Worm (Caenorhabditis elegans) whole organism, mixed stage, embryonic: ENCODE results near the gene pygo-1.

ENCODE experiments used
- bed-3 ChIP-seq: fragments of 200-800 bp; sonication (Bioruptor generic); optimal IDR thresholded peaks from 3 replicates; lab custom pipeline; 2018; ENCODE audit warnings: mild to moderate bottlenecking, missing genetic modification characterization, moderate library complexity, missing compliant biosample characterization
- ces-1 ChIP-seq: fragments of 150-350 bp; optimal IDR thresholded peaks from 2 replicates; lab custom pipeline; 2014; ENCODE audit warnings: missing biosample characterization, missing genetic modification reagents, missing genetic modification characterization
- elt-1 ChIP-seq: sonication (generic microtip); optimal IDR thresholded peaks from 2 replicates; lab custom pipeline; 2017; ENCODE audit warnings: missing genetic modification characterization, mild to moderate bottlenecking, missing compliant biosample characterization, antibody characterized with exemption, moderate library complexity, borderline replicate concordance; ENCODE audit not compliant: insufficient read depth
- nhr-12 ChIP-seq: fragments of 150-350 bp; optimal IDR thresholded peaks from 2 replicates; lab custom pipeline; 2014; ENCODE audit warnings: missing biosample characterization, missing genetic modification characterization
- nhr-2 ChIP-seq: fragments of 150-350 bp; optimal IDR thresholded peaks from 2 replicates; lab custom pipeline; 2014; ENCODE audit warnings: missing biosample characterization, missing genetic modification characterization
- nhr-76 ChIP-seq: sonication (generic microtip); optimal IDR thresholded peaks from 2 replicates; lab custom pipeline; 2017; ENCODE audit warnings: missing biosample characterization, missing genetic modification characterization
- unc-39 ChIP-seq: fragments of 150-350 bp; optimal IDR thresholded peaks from 2 replicates; lab custom pipeline; 2014; ENCODE audit warnings: missing biosample characterization, missing genetic modification characterization

DNA sequence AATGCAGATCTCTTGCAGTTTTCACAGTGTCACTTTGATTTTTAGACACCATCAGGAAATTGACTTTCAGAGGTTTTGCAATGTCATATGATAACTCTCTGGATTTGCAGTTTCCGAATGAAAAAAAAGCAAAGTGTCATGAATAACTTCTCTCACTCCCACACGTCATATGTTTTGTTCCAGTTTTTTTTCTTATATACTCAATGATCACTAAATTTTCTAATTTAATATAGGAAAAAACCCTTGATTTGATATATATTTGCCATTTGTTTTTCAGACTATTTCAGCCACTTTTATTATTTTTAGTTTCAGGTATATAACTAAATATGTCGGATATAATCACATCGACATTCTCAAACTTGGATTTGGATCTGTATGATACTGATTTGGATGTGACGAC lies 45.6 kb upstream of the pygo-1 start, which contains the start of gene C09B9.1:
- TF ChIP-seq ces-1 (GFP tag; lab: Kevin White, UChicago) (no peak), nhr-12 (no peak), bed-3 (GFP tag; lab: Kevin White, UChicago) (no peak), unc-39 (tag; lab: Kevin White, UChicago) (no peak), nhr-76 (tag; lab: Kevin White, UChicago) (no peak), elt-1 (tag; lab: Kevin White, UChicago) (no peak), nhr-2 (no peak)
